Worm (Caenorhabditis elegans) whole organism, L1 larva: ENCODE results near the gene F14H8.4.
A peak's percentile ranks its signal among the peaks of the same experiment; 100 is the strongest.

ENCODE experiments used
- C16A3.4 ChIP-seq: fragments of 150-350 bp; optimal IDR thresholded peaks from 2 replicates; lab custom pipeline; 2014; ENCODE audit warnings: missing biosample characterization, missing genetic modification characterization
- C34B4.2 ChIP-seq: sonication (generic microtip); optimal IDR thresholded peaks from 2 replicates; lab custom pipeline; 2017; ENCODE audit warnings: mild to moderate bottlenecking, missing genetic modification characterization, missing compliant biosample characterization
- F16B12.6 ChIP-seq: fragments of 150-350 bp; optimal IDR thresholded peaks from 2 replicates; lab custom pipeline; 2014; ENCODE audit warnings: missing biosample characterization, missing genetic modification characterization
- Y116A8C.19 ChIP-seq: sonication (generic microtip); optimal IDR thresholded peaks from 2 replicates; lab custom pipeline; 2016; ENCODE audit warnings: missing compliant biosample characterization, missing genetic modification characterization, borderline replicate concordance
- aly-2 ChIP-seq: fragments of 150-350 bp; optimal IDR thresholded peaks from 2 replicates; lab custom pipeline; 2014; ENCODE audit warnings: missing biosample characterization, missing genetic modification characterization
- ama-1 ChIP-seq: fragments of 150-350 bp; optimal IDR thresholded peaks from 2 replicates; lab custom pipeline; 2014
- blmp-1 ChIP-seq: fragments of 150-350 bp; optimal IDR thresholded peaks from 2 replicates; lab custom pipeline; 2014; ENCODE audit warnings: missing biosample characterization, missing genetic modification characterization
- ceh-63 ChIP-seq: fragments of 200-800 bp; sonication (Bioruptor generic); optimal IDR thresholded peaks from 2 replicates; lab custom pipeline; 2018; ENCODE audit warnings: mild to moderate bottlenecking, missing genetic modification characterization, missing compliant biosample characterization
- ceh-8 ChIP-seq: fragments of 200-800 bp; sonication (Bioruptor generic); optimal IDR thresholded peaks from 2 replicates; lab custom pipeline; 2018; ENCODE audit warnings: mild to moderate bottlenecking, missing genetic modification characterization, moderate library complexity, missing compliant biosample characterization
- ceh-88 ChIP-seq: fragments of 200-800 bp; sonication (Bioruptor generic); IDR thresholded peaks from 2 replicates; pipeline ENCODE4 v1.3.6; 2022; ENCODE audit warnings: missing genetic modification characterization, missing compliant biosample characterization
- ceh-90 ChIP-seq: sonication (generic microtip); optimal IDR thresholded peaks from 2 replicates; lab custom pipeline; 2016; ENCODE audit warnings: missing genetic modification characterization, missing compliant biosample characterization
- ces-1 ChIP-seq: fragments of 150-350 bp; optimal IDR thresholded peaks from 2 replicates; lab custom pipeline; 2014; ENCODE audit warnings: missing biosample characterization, missing genetic modification reagents, missing genetic modification characterization
- dpl-1 ChIP-seq, 3 experiments: fragments of 150-350 bp in 2 of 3; sonication (generic microtip) in 1 of 3; optimal IDR thresholded peaks; 2 replicates each; lab custom pipeline; 2014 to 2017; ENCODE audit warnings: missing biosample characterization in 3 of 3, missing genetic modification characterization in 3 of 3, missing genetic modification reagents in 3 of 3
- dsc-1 ChIP-seq: sonication (generic microtip); optimal IDR thresholded peaks from 2 replicates; lab custom pipeline; 2016; ENCODE audit warnings: mild to moderate bottlenecking, missing genetic modification characterization, missing compliant biosample characterization
- efl-1 ChIP-seq, 4 experiments: fragments of 150-350 bp; optimal IDR thresholded peaks in 3 of 4; peaks in 1 of 4; 1 replicate in 1 of 4; 2 replicates in 3 of 4; lab custom pipeline; 2014; ENCODE audit warnings: missing biosample characterization in 2 of 4, missing genetic modification characterization in 2 of 4, missing genetic modification reagents in 2 of 4
- efl-3 ChIP-seq: fragments of 200-800 bp; sonication (Bioruptor generic); optimal IDR thresholded peaks from 2 replicates; lab custom pipeline; 2018; ENCODE audit warnings: mild to moderate bottlenecking, missing genetic modification characterization, missing compliant biosample characterization
- egl-27 ChIP-seq, 2 experiments: fragments of 150-350 bp in 1 of 2; sonication (generic microtip); optimal IDR thresholded peaks; 3 replicates each; lab custom pipeline; 2017 to 2018; ENCODE audit warnings: missing biosample characterization in 2 of 2, missing genetic modification characterization in 2 of 2, missing genetic modification reagents in 2 of 2
- elt-3 ChIP-seq, 6 experiments: fragments of 150-350 bp in 1 of 6; sonication (generic microtip); optimal IDR thresholded peaks; 2 replicates each; lab custom pipeline; 2017 to 2018; ENCODE audit warnings: missing biosample characterization in 6 of 6, missing genetic modification characterization in 6 of 6, inconsistent platforms in 1 of 6
- ets-5 ChIP-seq: fragments of 200-800 bp; sonication (Bioruptor generic); IDR thresholded peaks from 2 replicates; pipeline ENCODE4 v1.3.6; 2022; ENCODE audit warnings: missing genetic modification characterization, missing compliant biosample characterization
- fkh-4 ChIP-seq: sonication (generic microtip); optimal IDR thresholded peaks from 2 replicates; lab custom pipeline; 2016; ENCODE audit warnings: missing compliant biosample characterization, missing genetic modification characterization, borderline replicate concordance
- fkh-8 ChIP-seq: sonication (generic microtip); optimal IDR thresholded peaks from 2 replicates; lab custom pipeline; 2016; ENCODE audit warnings: mild to moderate bottlenecking, missing genetic modification characterization, missing compliant biosample characterization
- fos-1 ChIP-seq: fragments of 150-350 bp; optimal IDR thresholded peaks from 2 replicates; lab custom pipeline; 2014; ENCODE audit warnings: missing biosample characterization, missing genetic modification characterization
- grh-1 ChIP-seq: fragments of 200-800 bp; sonication (Bioruptor generic); IDR thresholded peaks from 2 replicates; pipeline ENCODE4 v1.3.6; 2022; ENCODE audit warnings: missing genetic modification reagents, missing genetic modification characterization, missing compliant biosample characterization
- hlh-4 ChIP-seq: sonication (generic microtip); optimal IDR thresholded peaks from 2 replicates; lab custom pipeline; 2016; ENCODE audit warnings: mild to moderate bottlenecking, missing genetic modification characterization, missing compliant biosample characterization
- hpl-2 ChIP-seq: fragments of 150-350 bp; optimal IDR thresholded peaks from 2 replicates; lab custom pipeline; 2014; ENCODE audit warnings: missing biosample characterization, missing genetic modification reagents, missing genetic modification characterization
- irx-1 ChIP-seq: sonication (generic microtip); optimal IDR thresholded peaks from 2 replicates; lab custom pipeline; 2016; ENCODE audit warnings: missing genetic modification characterization, missing compliant biosample characterization
- lin-15B ChIP-seq: fragments of 150-350 bp; sonication (generic microtip); optimal IDR thresholded peaks from 3 replicates; lab custom pipeline; 2014; ENCODE audit warnings: missing biosample characterization, missing genetic modification characterization
- lin-35 ChIP-seq, 2 experiments: fragments of 150-350 bp; optimal IDR thresholded peaks; 2 replicates each; lab custom pipeline; 2014; ENCODE audit warnings: missing biosample characterization in 2 of 2, missing genetic modification characterization in 2 of 2, missing genetic modification reagents in 2 of 2
- lsy-2 ChIP-seq, 2 experiments: fragments of 150-350 bp; optimal IDR thresholded peaks; 2 replicates each; lab custom pipeline; 2014; ENCODE audit warnings: missing biosample characterization in 2 of 2, missing genetic modification characterization in 2 of 2
- mab-9 ChIP-seq: fragments of 200-800 bp; sonication (Bioruptor generic); IDR thresholded peaks from 2 replicates; pipeline ENCODE4 v1.3.6; 2022; ENCODE audit warnings: missing genetic modification reagents, missing genetic modification characterization, missing compliant biosample characterization
- mef-2 ChIP-seq: fragments of 150-350 bp; optimal IDR thresholded peaks from 2 replicates; lab custom pipeline; 2014; ENCODE audit warnings: missing biosample characterization, missing genetic modification characterization
- mep-1 ChIP-seq: fragments of 150-350 bp; optimal IDR thresholded peaks from 2 replicates; lab custom pipeline; 2014; ENCODE audit warnings: missing biosample characterization, missing genetic modification characterization
- nhr-19 ChIP-seq: fragments of 200-800 bp; sonication (Bioruptor generic); conservative IDR thresholded peaks from 2 replicates; pipeline ENCODE4 v1.3.6; 2022; ENCODE audit warnings: missing genetic modification characterization, missing compliant biosample characterization
- nhr-20 ChIP-seq: sonication (generic microtip); optimal IDR thresholded peaks from 2 replicates; lab custom pipeline; 2016; ENCODE audit warnings: mild to moderate bottlenecking, missing genetic modification characterization, missing compliant biosample characterization
- nhr-237 ChIP-seq: fragments of 150-350 bp; optimal IDR thresholded peaks from 2 replicates; lab custom pipeline; 2014; ENCODE audit warnings: missing biosample characterization, missing genetic modification characterization
- nhr-71 ChIP-seq: sonication (generic microtip); optimal IDR thresholded peaks from 2 replicates; lab custom pipeline; 2016; ENCODE audit warnings: mild to moderate bottlenecking, missing genetic modification characterization, moderate library complexity, missing compliant biosample characterization
- nhr-77 ChIP-seq: fragments of 150-350 bp; optimal IDR thresholded peaks from 2 replicates; lab custom pipeline; 2014; ENCODE audit warnings: missing biosample characterization, missing genetic modification characterization
- nhr-85 ChIP-seq: sonication (generic microtip); peaks from one replicate; lab custom pipeline; 2016; ENCODE audit warnings: missing genetic modification characterization, inconsistent platforms, missing compliant biosample characterization
- nhr-90 ChIP-seq: sonication (generic microtip); optimal IDR thresholded peaks from 2 replicates; lab custom pipeline; 2016; ENCODE audit warnings: mild to moderate bottlenecking, missing genetic modification characterization, missing compliant biosample characterization; ENCODE audit not compliant: poor library complexity
- pax-3 ChIP-seq: fragments of 200-800 bp; sonication (Bioruptor generic); optimal IDR thresholded peaks from 2 replicates; lab custom pipeline; 2018; ENCODE audit warnings: mild to moderate bottlenecking, missing genetic modification characterization, moderate library complexity, missing compliant biosample characterization
- skn-1 ChIP-seq: fragments of 150-350 bp; optimal IDR thresholded peaks from 2 replicates; lab custom pipeline; 2014; ENCODE audit warnings: missing biosample characterization, missing genetic modification characterization
- snu-23 ChIP-seq: sonication (generic microtip); optimal IDR thresholded peaks from 2 replicates; lab custom pipeline; 2016; ENCODE audit warnings: missing genetic modification characterization, missing compliant biosample characterization
- sox-4 ChIP-seq: sonication (generic microtip); optimal IDR thresholded peaks from 2 replicates; lab custom pipeline; 2016; ENCODE audit warnings: missing genetic modification characterization, missing compliant biosample characterization
- sup-37 ChIP-seq: fragments of 200-800 bp; sonication (Bioruptor generic); optimal IDR thresholded peaks from 2 replicates; lab custom pipeline; 2018; ENCODE audit warnings: mild to moderate bottlenecking, missing genetic modification characterization, missing compliant biosample characterization
- swsn-7 ChIP-seq: sonication (generic microtip); optimal IDR thresholded peaks from 2 replicates; lab custom pipeline; 2016; ENCODE audit warnings: missing genetic modification characterization, missing compliant biosample characterization
- tbx-2 ChIP-seq: sonication (generic microtip); optimal IDR thresholded peaks from 2 replicates; lab custom pipeline; 2016; ENCODE audit warnings: missing genetic modification characterization, missing compliant biosample characterization
- unc-130 ChIP-seq: fragments of 150-350 bp; optimal IDR thresholded peaks from 2 replicates; lab custom pipeline; 2017; ENCODE audit warnings: missing biosample characterization, missing genetic modification characterization, inconsistent platforms
- unc-30 ChIP-seq: sonication (generic microtip); optimal IDR thresholded peaks from 2 replicates; lab custom pipeline; 2017; ENCODE audit warnings: missing biosample characterization, missing genetic modification characterization
- unc-62 ChIP-seq: fragments of 150-350 bp; optimal IDR thresholded peaks from 2 replicates; lab custom pipeline; 2014; ENCODE audit warnings: missing biosample characterization, missing genetic modification reagents, missing genetic modification characterization
- unc-86 ChIP-seq: sonication (generic microtip); optimal IDR thresholded peaks from 2 replicates; lab custom pipeline; 2016; ENCODE audit warnings: missing genetic modification characterization, missing compliant biosample characterization
- unc-98 ChIP-seq: fragments of 200-800 bp; sonication (Bioruptor generic); IDR thresholded peaks from 2 replicates; pipeline ENCODE4 v1.3.6; 2022; ENCODE audit warnings: missing genetic modification characterization, missing compliant biosample characterization
- xbp-1 ChIP-seq: sonication (generic microtip); optimal IDR thresholded peaks from 2 replicates; lab custom pipeline; 2016; ENCODE audit warnings: missing genetic modification characterization, missing compliant biosample characterization
- zip-4 ChIP-seq: fragments of 200-800 bp; sonication (Bioruptor generic); optimal IDR thresholded peaks from 2 replicates; lab custom pipeline; 2018; ENCODE audit warnings: mild to moderate bottlenecking, missing genetic modification characterization, moderate library complexity, missing compliant biosample characterization
- ztf-4 ChIP-seq: fragments of 150-350 bp; optimal IDR thresholded peaks from 2 replicates; lab custom pipeline; 2014; ENCODE audit warnings: missing biosample characterization, missing genetic modification characterization

Gene F14H8.4

DNA sequence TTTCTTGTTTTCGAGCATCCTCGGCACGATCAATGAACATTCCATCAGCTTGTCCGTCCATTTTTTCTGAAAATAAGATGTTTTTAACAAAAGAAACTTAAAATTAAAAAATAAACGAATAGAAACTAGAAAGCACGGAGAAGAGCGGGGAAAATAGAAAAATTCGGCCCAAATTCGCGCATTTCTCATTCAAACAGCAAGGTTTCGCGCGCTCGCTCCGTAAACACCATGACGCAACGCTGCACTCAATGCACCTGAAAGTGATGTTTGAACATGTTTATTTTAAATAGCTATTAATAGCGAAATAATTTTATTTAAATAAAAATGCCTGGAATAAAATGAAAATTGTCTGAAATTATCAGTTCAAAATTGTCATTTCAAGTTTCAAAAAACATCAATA lies 35.9 kb downstream of the F14H8.4 start, which contains the start of the genes mcm-3 and C25D7.15:
Gene mcm-3, minus strand, starts transcription at position 66 of the 400 bp plus-strand sequence.
Gene C25D7.15, plus strand, starts transcription at position 275 of the 400 bp plus-strand sequence.
- TF ChIP-seq ztf-4 (tag; lab: Kevin White, UChicago) (no peak), hlh-4 (tag; lab: Kevin White, UChicago) (no peak), egl-27 (tag; optimal IDR thresholded peaks at IDR 0.05; lab: Kevin White, UChicago) (no peak), nhr-19 (GFP tag; lab: Robert Waterston, UW) (no peak), swsn-7 (tag; lab: Kevin White, UChicago) (peak; percentile 26), ets-5 (GFP tag; lab: Robert Waterston, UW) (no peak), hpl-2 (GFP tag; lab: Kevin White, UChicago) (no peak), sox-4 (tag; lab: Kevin White, UChicago) (no peak), lin-35 (GFP tag; optimal IDR thresholded peaks at IDR 0.05; lab: Kevin White, UChicago) (peak; percentile 71 to 90), efl-3 (GFP tag; lab: Kevin White, UChicago) (no peak), nhr-71 (tag; lab: Kevin White, UChicago) (peak; percentile 55), elt-3 (tag; optimal IDR thresholded peaks at IDR 0.05; lab: Kevin White, UChicago) (peak in 1 of 6 experiments; percentile 8), snu-23 (GFP tag; lab: Kevin White, UChicago) (peak; percentile 49), aly-2 (no peak), mef-2 (tag; lab: Kevin White, UChicago) (no peak), fos-1 (tag; lab: Kevin White, UChicago) (no peak), ceh-90 (tag; lab: Kevin White, UChicago) (no peak), dpl-1 (GFP tag; optimal IDR thresholded peaks at IDR 0.05; lab: Kevin White, UChicago) (peak; percentile 82 to 89 (median 85)), xbp-1 (no peak), unc-130 (tag; lab: Kevin White, UChicago) (peak; percentile 67), C34B4.2 (tag; lab: Kevin White, UChicago) (no peak), grh-1 (no peak), nhr-237 (tag; lab: Kevin White, UChicago) (no peak), dsc-1 (tag; lab: Kevin White, UChicago) (no peak), F16B12.6 (peak; percentile 88), fkh-8 (tag; lab: Kevin White, UChicago) (no peak), unc-98 (no peak), lin-15B (tag; lab: Kevin White, UChicago) (peak; percentile 13), irx-1 (tag; lab: Kevin White, UChicago) (no peak), ces-1 (GFP tag; lab: Kevin White, UChicago) (no peak), ceh-88 (no peak), skn-1 (peak; percentile 37), nhr-77 (tag; lab: Kevin White, UChicago) (no peak), pax-3 (tag; lab: Kevin White, UChicago) (no peak), nhr-85 (tag; lab: Kevin White, UChicago) (peak; percentile 38), ceh-63 (GFP tag; lab: Kevin White, UChicago) (no peak), sup-37 (GFP tag; lab: Kevin White, UChicago) (no peak), unc-62 (GFP tag; lab: Kevin White, UChicago) (no peak), Y116A8C.19 (tag; lab: Kevin White, UChicago) (no peak), C16A3.4 (peak; percentile 34), tbx-2 (tag; lab: Kevin White, UChicago) (peak; percentile 6), fkh-4 (tag; lab: Kevin White, UChicago) (no peak), nhr-20 (tag; lab: Kevin White, UChicago) (peak; percentile 13), unc-86 (tag; lab: Kevin White, UChicago) (no peak), blmp-1 (tag; lab: Kevin White, UChicago) (peak; percentile 33), ama-1 (lab: Kevin White, UChicago) (no peak), unc-30 (no peak), efl-1 (optimal IDR thresholded peaks at IDR 0.05; lab: Kevin White, UChicago) (peak; percentile 67 to 87), efl-1 (GFP tag; optimal IDR thresholded peaks at IDR 0.05 in 1 of 2; lab: Kevin White, UChicago) (peak; percentile 88 to 98), lsy-2 (tag; optimal IDR thresholded peaks at IDR 0.05; lab: Kevin White, UChicago) (peak; percentile 17 to 47), mab-9 (GFP tag; lab: Robert Waterston, UW) (no peak), mep-1 (tag; lab: Kevin White, UChicago) (peak; percentile 49), zip-4 (GFP tag; lab: Kevin White, UChicago) (no peak), ceh-8 (GFP tag; lab: Kevin White, UChicago) (no peak), nhr-90 (peak; percentile 41)
